Fruit fly (Drosophila melanogaster) whole organism, pupa: Measurements from ENCODE around the gene Fkbp39.
A peak's percentile ranks its signal among the peaks of the same experiment; 100 is the strongest.

Experiments
- CG12605 ChIP-seq: fragments of 200-800 bp; sonication (Bioruptor generic); IDR thresholded peaks from 2 replicates; pipeline ENCODE4 v1.3.6; 2022; ENCODE audit warnings: missing biosample characterization, missing genetic modification characterization
- CG13204 ChIP-seq: fragments of 200-800 bp; sonication (Bioruptor generic); optimal IDR thresholded peaks from 2 replicates; lab custom pipeline; 2018; ENCODE audit warnings: missing biosample characterization, mild to moderate bottlenecking, missing genetic modification characterization, moderate library complexity
- CG14655 ChIP-seq: fragments of 200-800 bp; sonication (Bioruptor generic); optimal IDR thresholded peaks from 3 replicates; lab custom pipeline; 2017; ENCODE audit warnings: mild to moderate bottlenecking, missing biosample characterization, missing genetic modification reagents, missing genetic modification characterization
- CG15710 ChIP-seq: fragments of 200-800 bp; sonication (Bioruptor generic); optimal IDR thresholded peaks from 2 replicates; lab custom pipeline; 2018; ENCODE audit warnings: missing biosample characterization, mild to moderate bottlenecking, missing genetic modification characterization, moderate library complexity
- CG17806 ChIP-seq: fragments of 200-800 bp; sonication (Bioruptor generic); optimal IDR thresholded peaks from 2 replicates; lab custom pipeline; 2018; ENCODE audit warnings: missing biosample characterization, mild to moderate bottlenecking, missing genetic modification characterization, moderate library complexity
- CG8159 ChIP-seq: fragments of 200-800 bp; sonication (Bioruptor generic); optimal IDR thresholded peaks from 3 replicates; lab custom pipeline; 2018; ENCODE audit warnings: missing biosample characterization, mild to moderate bottlenecking, missing genetic modification characterization, moderate library complexity
- EcR ChIP-seq: fragments of 200-800 bp; sonication (Bioruptor generic); optimal IDR thresholded peaks from 3 replicates; lab custom pipeline; 2019; ENCODE audit warnings: missing biosample characterization, missing genetic modification characterization, mild to moderate bottlenecking, moderate library complexity, missing genetic modification reagents
- Snoo ChIP-seq: fragments of 200-800 bp; sonication (Bioruptor generic); optimal IDR thresholded peaks from 3 replicates; lab custom pipeline; 2017; ENCODE audit warnings: missing biosample characterization, mild to moderate bottlenecking, missing genetic modification characterization, inconsistent platforms
- fd96Ca ChIP-seq: fragments of 200-800 bp; sonication (Bioruptor generic); IDR thresholded peaks from 3 replicates; pipeline ENCODE4 v1.3.6; 2022; ENCODE audit warnings: missing biosample characterization, missing genetic modification characterization

- TF ChIP-seq fd96Ca (GFP tag; lab: Robert Waterston, UW) = no peak
- peak; percentile 18 for TF ChIP-seq CG13204 (GFP tag; lab: Kevin White, UChicago)
- TF ChIP-seq CG15710 = no peak
- TF ChIP-seq EcR = peak; percentile 17
- TF ChIP-seq CG14655 (GFP tag; lab: Kevin White, UChicago) = no peak
- no peak for TF ChIP-seq CG17806
- TF ChIP-seq Snoo (tag; lab: Kevin White, UChicago) = peak; percentile 19
- no peak for TF ChIP-seq CG12605 (GFP tag; lab: Robert Waterston, UW)
- TF ChIP-seq CG8159 (tag; lab: Kevin White, UChicago) = no peak
Measured at dm6 chr3R:15290642-15291118, 42.3 kb downstream of the Fkbp39 start, which contains the start of gene CG45218.
